Worm (Caenorhabditis elegans) whole organism, early embryonic: Measurements from ENCODE around the gene srj-4.
"Not testable (repeated sequence)": the region's sequence is repeated elsewhere in the genome, so short reads cannot be mapped to it uniquely, and the experiment has no call there.

Experiments
- B0310.2 ChIP-seq: sonication (generic microtip); optimal IDR thresholded peaks from 2 replicates; lab custom pipeline; 2016; ENCODE audit warnings: mild to moderate bottlenecking, missing genetic modification characterization, missing compliant biosample characterization
- F13C5.2 ChIP-seq: sonication (generic microtip); optimal IDR thresholded peaks from 2 replicates; lab custom pipeline; 2017; ENCODE audit warnings: mild to moderate bottlenecking, missing genetic modification characterization, inconsistent platforms, missing compliant biosample characterization
- aly-1 ChIP-seq: sonication (generic microtip); optimal IDR thresholded peaks from 2 replicates; lab custom pipeline; 2016; ENCODE audit warnings: missing genetic modification characterization, missing compliant biosample characterization
- ama-1 ChIP-seq: fragments of 150-350 bp; optimal IDR thresholded peaks from 2 replicates; lab custom pipeline; 2014
- ceh-13 ChIP-seq: fragments of 200-800 bp; sonication (Bioruptor generic); optimal IDR thresholded peaks from 2 replicates; lab custom pipeline; 2018; ENCODE audit warnings: mild to moderate bottlenecking, missing genetic modification characterization, missing compliant biosample characterization
- ceh-36 ChIP-seq: sonication (generic microtip); optimal IDR thresholded peaks from 2 replicates; lab custom pipeline; 2016; ENCODE audit warnings: missing genetic modification characterization, inconsistent platforms, missing compliant biosample characterization
- ets-7 ChIP-seq: sonication (generic microtip); optimal IDR thresholded peaks from 2 replicates; lab custom pipeline; 2016; ENCODE audit warnings: missing genotype, missing genetic modification characterization, missing compliant biosample characterization
- flt-1 ChIP-seq: fragments of 200-800 bp; sonication (Bioruptor generic); IDR thresholded peaks from 2 replicates; pipeline ENCODE4 v1.3.6; 2022; ENCODE audit warnings: missing genetic modification characterization, missing compliant biosample characterization
- hmbx-1 ChIP-seq: sonication (generic microtip); optimal IDR thresholded peaks from 2 replicates; lab custom pipeline; 2016; ENCODE audit warnings: mild to moderate bottlenecking, missing genetic modification characterization, missing compliant biosample characterization
- hmg-4 ChIP-seq: fragments of 200-800 bp; sonication (Bioruptor generic); optimal IDR thresholded peaks from 2 replicates; lab custom pipeline; 2018; ENCODE audit warnings: mild to moderate bottlenecking, missing genetic modification characterization, missing compliant biosample characterization
- hnd-1 ChIP-seq: sonication (generic microtip); optimal IDR thresholded peaks from 2 replicates; lab custom pipeline; 2016; ENCODE audit warnings: missing genetic modification characterization, missing compliant biosample characterization
- pes-1 ChIP-seq: fragments of 200-800 bp; sonication (Bioruptor generic); IDR thresholded peaks from 2 replicates; pipeline ENCODE4 v1.3.6; 2022; ENCODE audit warnings: missing genetic modification reagents, missing genetic modification characterization, missing compliant biosample characterization
- scrt-1 ChIP-seq: fragments of 200-800 bp; sonication (Bioruptor generic); IDR thresholded peaks from 2 replicates; pipeline ENCODE4 v1.3.6; 2022; ENCODE audit warnings: missing genetic modification characterization, missing compliant biosample characterization
- sea-1 ChIP-seq: fragments of 200-800 bp; sonication (Bioruptor generic); conservative IDR thresholded peaks from 2 replicates; pipeline ENCODE4 v1.3.6; 2022; ENCODE audit warnings: missing genetic modification characterization, missing compliant biosample characterization
- tbx-11 ChIP-seq: fragments of 200-800 bp; sonication (Bioruptor generic); IDR thresholded peaks from 2 replicates; pipeline ENCODE4 v1.3.6; 2022; ENCODE audit warnings: missing genetic modification characterization, missing compliant biosample characterization
- tbx-37 ChIP-seq: fragments of 200-800 bp; sonication (Bioruptor generic); conservative IDR thresholded peaks from 2 replicates; pipeline ENCODE4 v1.3.6; 2022; ENCODE audit warnings: missing genetic modification reagents, missing genetic modification characterization, missing compliant biosample characterization
- tra-4 ChIP-seq: sonication (generic microtip); optimal IDR thresholded peaks from 2 replicates; lab custom pipeline; 2017; ENCODE audit warnings: missing genetic modification characterization, missing compliant biosample characterization

Gene srj-4

DNA sequence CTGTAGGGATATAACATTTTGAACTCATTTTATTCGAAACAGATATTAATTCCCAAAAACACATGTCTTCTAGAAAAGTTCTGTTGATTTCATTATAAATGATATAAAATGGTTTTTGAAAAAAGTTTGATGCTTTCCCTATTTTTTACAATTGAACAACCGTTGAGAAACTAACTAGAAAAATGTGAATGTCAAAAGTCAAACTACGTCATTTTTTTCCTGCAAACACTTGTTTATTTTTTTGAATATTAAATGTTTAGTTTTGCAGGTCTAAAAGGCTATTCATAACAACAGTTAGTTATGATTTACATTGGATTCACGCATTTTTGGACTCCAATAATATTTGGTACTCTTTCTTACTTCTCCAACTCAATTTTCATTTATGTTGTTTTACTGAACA lies at the start of gene srj-4:
srj-4 (plus strand) TSS at position 301 of the 400 bp plus-strand sequence.
- TF ChIP-seq sea-1 (GFP tag; lab: Robert Waterston, UW), result no peak
- no peak for TF ChIP-seq scrt-1
- no peak for TF ChIP-seq ceh-13 (GFP tag; lab: Kevin White, UChicago)
- no peak for TF ChIP-seq hmg-4

DNA sequence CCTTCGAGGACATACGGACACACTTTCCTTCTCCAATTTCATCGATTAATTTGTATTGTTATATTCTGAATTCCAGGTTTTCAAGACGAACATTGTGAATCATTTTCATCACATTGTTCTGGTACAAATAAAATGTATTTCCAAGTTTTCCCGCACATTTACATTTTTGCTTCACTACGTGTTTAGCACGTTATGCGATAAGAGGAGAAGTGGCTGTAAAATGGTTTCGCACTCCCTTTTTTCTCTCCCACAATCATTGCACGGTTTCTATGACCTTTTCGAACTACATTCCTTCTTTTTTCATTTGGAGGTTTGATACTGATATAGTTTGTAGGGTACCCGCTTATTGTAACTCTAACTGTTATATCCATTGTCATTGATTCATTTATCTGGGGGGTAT lies 49.3 kb upstream of the srj-4 start:
- no peak for TF ChIP-seq aly-1 (tag; lab: Kevin White, UChicago)
- no peak for TF ChIP-seq hnd-1
- TF ChIP-seq ceh-13 (GFP tag; lab: Kevin White, UChicago), result no peak
- no peak for TF ChIP-seq flt-1 (GFP tag; lab: Robert Waterston, UW)
- no peak for TF ChIP-seq ceh-36 (tag; lab: Kevin White, UChicago)
- TF ChIP-seq sea-1 (GFP tag; lab: Robert Waterston, UW), result no peak
- TF ChIP-seq hmg-4, result no peak
- TF ChIP-seq ama-1 (lab: Kevin White, UChicago), result no peak
- TF ChIP-seq hmbx-1, result no peak
- no peak for TF ChIP-seq ets-7 (tag; lab: Kevin White, UChicago)

ce11 chrV:12114693-12115092 lies 48.3 kb upstream of the srj-4 start, which contains the start of gene spin-1:
Gene spin-1 (plus strand): TSS chrV:12114993.
- TF ChIP-seq tbx-37 (GFP tag; lab: Robert Waterston, UW), result no peak
- TF ChIP-seq ceh-13 (GFP tag; lab: Kevin White, UChicago), result no peak
- no peak for TF ChIP-seq hnd-1
- TF ChIP-seq F13C5.2 (tag; lab: Kevin White, UChicago), result no peak
- TF ChIP-seq ets-7 (tag; lab: Kevin White, UChicago), result no peak
- TF ChIP-seq tbx-11, result no peak
- TF ChIP-seq pes-1 (GFP tag; lab: Robert Waterston, UW), result no peak
- TF ChIP-seq aly-1 (tag; lab: Kevin White, UChicago), result no peak
- no peak for TF ChIP-seq flt-1 (GFP tag; lab: Robert Waterston, UW)
- no peak for TF ChIP-seq ceh-36 (tag; lab: Kevin White, UChicago)
- no peak for TF ChIP-seq tra-4
- TF ChIP-seq hmg-4, result no peak
- TF ChIP-seq ama-1 (lab: Kevin White, UChicago), result no peak
- no peak for TF ChIP-seq hmbx-1

ce11 chrV:12115150-12115549 lies 47.9 kb upstream of the srj-4 start:
- TF ChIP-seq tbx-11 (no peak), hmbx-1 (no peak), aly-1 (tag; lab: Kevin White, UChicago) (no peak), F13C5.2 (tag; lab: Kevin White, UChicago) (no peak), scrt-1 (no peak), tbx-37 (GFP tag; lab: Robert Waterston, UW) (no peak), tra-4 (no peak), ceh-36 (tag; lab: Kevin White, UChicago) (no peak), ama-1 (lab: Kevin White, UChicago) (no peak), hnd-1 (no peak), ceh-13 (GFP tag; lab: Kevin White, UChicago) (no peak), pes-1 (GFP tag; lab: Robert Waterston, UW) (no peak)

DNA sequence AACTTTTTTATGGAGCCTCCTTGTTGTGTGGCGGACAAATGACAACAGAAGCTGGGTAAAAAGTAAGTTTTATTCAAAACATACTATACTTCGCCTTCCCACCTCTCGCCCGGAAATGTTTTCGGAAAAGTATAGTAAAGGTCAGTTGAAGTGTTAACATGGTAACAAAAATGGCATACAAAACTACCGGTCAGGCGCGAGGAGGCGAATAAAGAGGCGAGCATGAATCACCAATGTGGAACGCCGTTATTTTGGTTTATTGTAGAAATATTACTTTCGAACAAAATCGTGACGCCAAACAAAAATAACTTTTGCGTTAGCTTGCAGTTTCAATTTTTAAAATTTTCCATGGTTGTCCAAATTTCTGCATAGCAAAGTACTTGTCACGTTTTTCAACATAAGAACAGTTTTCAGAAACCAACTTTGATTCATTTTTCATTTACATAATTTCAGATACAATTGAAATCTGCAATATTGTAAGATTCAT lies 45.4 kb upstream of the srj-4 start, which contains the start of gene C13C4.8:
C13C4.8 (plus strand) TSS at position 437 of the 487 bp plus-strand sequence.
- TF ChIP-seq hmg-4 (no peak), ceh-36 (tag; lab: Kevin White, UChicago) (no peak), pes-1 (GFP tag; lab: Robert Waterston, UW) (no peak), sea-1 (GFP tag; lab: Robert Waterston, UW) (no peak), hnd-1 (no peak), tbx-37 (GFP tag; lab: Robert Waterston, UW) (no peak), aly-1 (tag; lab: Kevin White, UChicago) (no peak)

ce11 chrV:12120381-12120780 lies 42.6 kb upstream of the srj-4 start, which contains the start of gene C13C4.7:
Gene C13C4.7 (minus strand): TSS chrV:12120481.
- TF ChIP-seq flt-1 (GFP tag; lab: Robert Waterston, UW) (no peak), tra-4 (no peak), tbx-37 (GFP tag; lab: Robert Waterston, UW) (no peak)

DNA sequence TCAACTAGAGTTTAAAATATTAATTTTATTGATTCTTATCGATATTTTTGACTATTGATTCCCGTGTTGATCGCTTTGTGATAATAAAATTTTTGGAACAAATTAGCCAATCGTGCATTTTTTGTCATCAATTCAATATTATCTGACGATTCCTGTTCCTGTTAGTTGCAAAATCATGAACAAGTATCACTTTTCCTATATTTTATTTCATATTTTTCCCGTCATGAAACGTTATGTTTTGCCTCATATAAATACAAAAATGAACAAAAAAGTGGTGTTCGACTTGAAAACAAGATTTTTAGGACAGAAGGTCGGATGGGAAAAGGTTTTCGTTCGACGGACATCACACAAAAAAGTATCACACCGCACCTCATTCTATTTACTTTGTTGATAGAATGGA lies 41.7 kb upstream of the srj-4 start, which contains the start of gene C13C4.6:
C13C4.6 (plus strand) TSS at position 301 of the 400 bp plus-strand sequence.
- TF ChIP-seq ceh-13 (GFP tag; lab: Kevin White, UChicago) (no peak), pes-1 (GFP tag; lab: Robert Waterston, UW) (no peak), sea-1 (GFP tag; lab: Robert Waterston, UW) (no peak)

DNA sequence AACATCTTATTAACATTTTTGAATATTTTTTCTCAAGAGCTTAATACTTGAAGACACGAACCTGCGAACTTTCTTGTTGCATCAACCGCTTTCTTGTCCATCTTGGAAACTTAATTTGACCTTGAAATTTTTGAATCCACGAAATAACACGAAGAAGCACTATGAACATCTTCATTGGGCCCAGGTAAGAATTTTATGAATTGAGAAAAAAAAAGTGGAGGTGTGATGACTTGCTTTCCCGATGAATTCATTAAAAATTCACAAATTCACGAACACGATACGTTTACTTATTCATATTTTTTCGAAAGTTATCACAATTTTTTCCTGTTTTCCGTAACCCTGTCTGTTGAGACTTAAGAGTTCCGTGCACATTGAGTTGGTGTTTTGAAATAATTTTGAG lies 32.3 kb upstream of the srj-4 start, which contains the start of gene C27A7.6:
C27A7.6 (minus strand) TSS at position 101 of the 400 bp plus-strand sequence.
- TF ChIP-seq aly-1 (tag; lab: Kevin White, UChicago); hmg-4; B0310.2 (tag; lab: Kevin White, UChicago): not testable (repeated sequence)

ce11 chrV:12131157-12131556 lies 31.8 kb upstream of the srj-4 start, which contains the start of gene enpp-1:
Gene enpp-1 (plus strand): TSS chrV:12131457.
- not testable (repeated sequence) for TF ChIP-seq ama-1 (lab: Kevin White, UChicago); ceh-36 (tag; lab: Kevin White, UChicago); F13C5.2 (tag; lab: Kevin White, UChicago)
